Fruit fly (Drosophila melanogaster): ENCODE measurements around the gene CG7083.

- TF ChIP-seq CrebA (GFP tag; optimal IDR thresholded peaks at IDR 0.05; ENCODE audit: borderline replicate concordance) (no peak), usp (GFP tag; optimal IDR thresholded peaks at IDR 0.05) (no peak), Vsx2 (GFP tag; optimal IDR thresholded peaks at IDR 0.05; ENCODE audit: partially characterized antibody) (no peak), OdsH (GFP tag; optimal IDR thresholded peaks at IDR 0.05) (no peak), h (GFP tag; optimal IDR thresholded peaks at IDR 0.05) (no peak), Hr78 (GFP tag; optimal IDR thresholded peaks at IDR 0.05) (no peak), dl (GFP tag; optimal IDR thresholded peaks at IDR 0.05; ENCODE audit: insufficient read depth in 1 of 2, partially characterized antibody in 2 of 2) (no peak), br (GFP tag; optimal IDR thresholded peaks at IDR 0.05) (no peak), Sp1 (GFP tag; optimal IDR thresholded peaks at IDR 0.05) (no peak), Myc (optimal IDR thresholded peaks at IDR 0.05) (no peak), Hr83 (GFP tag; optimal IDR thresholded peaks at IDR 0.05; ENCODE audit: poor library complexity, severe bottlenecking) (no peak), Dif (GFP tag; optimal IDR thresholded peaks at IDR 0.05; ENCODE audit: partially characterized antibody) (no peak), CG32264 (GFP tag; optimal IDR thresholded peaks at IDR 0.05) (no peak), dsf (GFP tag; optimal IDR thresholded peaks at IDR 0.05; ENCODE audit: borderline replicate concordance) (no peak)
These were observed 43.1 kb upstream of the CG7083 start for dm6 chr3L:8297488-8297887.
